Fruit fly (Drosophila melanogaster) whole organism, embryonic: ENCODE results near the gene CG14300.

Experiments
- CG1792 ChIP-seq: fragments of 200-800 bp; sonication (Bioruptor generic); optimal IDR thresholded peaks from 2 replicates; lab custom pipeline; 2016; ENCODE audit warnings: missing biosample characterization, missing genetic modification characterization
- caup ChIP-seq: fragments of 200-800 bp; sonication (Bioruptor generic); optimal IDR thresholded peaks from 3 replicates; lab custom pipeline; 2017; ENCODE audit warnings: missing biosample characterization, mild to moderate bottlenecking, missing genetic modification characterization, moderate library complexity; ENCODE audit not compliant: severe bottlenecking
- nom ChIP-seq: fragments of 200-800 bp; sonication (Bioruptor generic); optimal IDR thresholded peaks from 2 replicates; lab custom pipeline; 2017; ENCODE audit warnings: missing biosample characterization, missing genetic modification characterization, mild to moderate bottlenecking, moderate library complexity, missing genetic modification reagents

DNA sequence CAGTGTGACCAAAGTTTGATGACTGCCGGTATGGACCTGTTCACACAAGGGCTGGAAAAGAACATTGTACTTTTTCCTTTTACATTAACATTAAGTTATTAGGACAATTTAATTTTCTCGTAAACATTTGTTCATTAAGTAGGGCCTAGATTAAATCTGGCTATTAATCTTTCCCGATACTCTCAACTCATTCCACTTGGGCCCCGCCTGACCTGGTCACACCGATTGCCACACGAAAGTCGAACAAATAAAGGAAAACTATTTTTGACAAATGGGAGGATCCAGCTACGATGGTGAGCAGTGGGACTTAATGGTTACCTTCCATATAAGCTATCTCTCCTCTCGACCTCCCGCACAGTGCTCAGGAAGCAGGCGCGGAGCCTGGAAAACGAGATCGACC lies 30.0 kb downstream of the CG14300 start, which contains the start of the genes Cpsf73 and Gos28:
- TF ChIP-seq CG1792: no peak
- no peak for TF ChIP-seq caup (GFP tag; lab: Kevin White, UChicago)
- no peak for TF ChIP-seq nom (GFP tag; lab: Kevin White, UChicago)
